Worm (Caenorhabditis elegans): ENCODE measurements around the gene srlf-12.

The srlf-12 gene

ce11 chrIV:10909206-10909605 is 17.3 kb upstream of the srlf-12 start, which contains the start of gene ZK596.2:
Gene ZK596.2 (minus strand): TSS chrIV:10909306.
- no peak for TF ChIP-seq dao-5 (tag; optimal IDR thresholded peaks at IDR 0.05)
- TF ChIP-seq him-1 (tag; optimal IDR thresholded peaks at IDR 0.05): no peak
- TF ChIP-seq W03F9.2 (tag; optimal IDR thresholded peaks at IDR 0.05): no peak

ce11 chrIV:10904282-10904681 is 12.4 kb upstream of the srlf-12 start, which contains the start of gene ZK596.3:
Gene ZK596.3 (minus strand): TSS chrIV:10904382.
- TF ChIP-seq dao-5 (tag; optimal IDR thresholded peaks at IDR 0.05) (no peak), W03F9.2 (tag; optimal IDR thresholded peaks at IDR 0.05) (no peak), him-1 (tag; optimal IDR thresholded peaks at IDR 0.05) (no peak)

ce11 chrIV:10902476-10902875 is 10.6 kb upstream of the srlf-12 start:
- TF ChIP-seq W03F9.2 (tag; optimal IDR thresholded peaks at IDR 0.05): no peak
- no peak for TF ChIP-seq him-1 (tag; optimal IDR thresholded peaks at IDR 0.05)
- no peak for TF ChIP-seq dao-5 (tag; optimal IDR thresholded peaks at IDR 0.05)

- TF ChIP-seq W03F9.2 (tag; optimal IDR thresholded peaks at IDR 0.05): no peak
- no peak for TF ChIP-seq dao-5 (tag; optimal IDR thresholded peaks at IDR 0.05)
- no peak for TF ChIP-seq him-1 (tag; optimal IDR thresholded peaks at IDR 0.05)
Measured at ce11 chrIV:10900083-10900482, 8.2 kb upstream of the srlf-12 start, which contains the start of gene srlf-30. Gene srlf-30 (plus strand): TSS chrIV:10900383.

DNA sequence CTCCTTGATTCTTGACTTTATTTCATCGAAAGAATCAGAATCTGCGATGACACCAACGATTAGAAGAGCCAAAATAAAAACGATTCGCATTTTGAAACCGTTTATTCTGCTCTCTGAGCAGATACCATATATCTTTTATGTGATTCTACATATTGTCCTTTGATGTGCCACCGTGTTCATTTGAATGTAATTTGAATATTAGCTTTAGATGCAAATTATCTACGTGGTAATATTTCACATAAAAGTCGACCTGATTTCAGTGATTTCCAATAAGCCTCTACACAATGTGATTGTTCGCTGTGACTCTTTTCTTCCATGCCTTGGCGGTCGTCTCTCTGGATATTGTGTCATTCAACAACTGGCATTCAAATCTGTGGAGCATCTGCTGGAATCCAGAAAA is 7.2 kb upstream of the srlf-12 start, which contains the start of the genes F13E9.9 and F13E9.19:
Gene F13E9.9 (minus strand): TSS at position 101 of the 400 bp plus-strand sequence.
Gene F13E9.19 (plus strand): TSS at position 316 of the 400 bp plus-strand sequence.
- TF ChIP-seq W03F9.2 (tag; optimal IDR thresholded peaks at IDR 0.05) (no peak), dao-5 (tag; optimal IDR thresholded peaks at IDR 0.05) (no peak), him-1 (tag; optimal IDR thresholded peaks at IDR 0.05) (no peak)

ce11 chrIV:10898160-10898559 is 6.3 kb upstream of the srlf-12 start:
- no peak for TF ChIP-seq him-1 (tag; optimal IDR thresholded peaks at IDR 0.05)
- no peak for TF ChIP-seq W03F9.2 (tag; optimal IDR thresholded peaks at IDR 0.05)
- TF ChIP-seq dao-5 (tag; optimal IDR thresholded peaks at IDR 0.05): no peak

ce11 chrIV:10896512-10896911 is 4.6 kb upstream of the srlf-12 start, which contains the start of gene srlf-13:
Gene srlf-13 (minus strand): TSS chrIV:10896612.
- TF ChIP-seq dao-5 (tag; optimal IDR thresholded peaks at IDR 0.05): no peak

DNA sequence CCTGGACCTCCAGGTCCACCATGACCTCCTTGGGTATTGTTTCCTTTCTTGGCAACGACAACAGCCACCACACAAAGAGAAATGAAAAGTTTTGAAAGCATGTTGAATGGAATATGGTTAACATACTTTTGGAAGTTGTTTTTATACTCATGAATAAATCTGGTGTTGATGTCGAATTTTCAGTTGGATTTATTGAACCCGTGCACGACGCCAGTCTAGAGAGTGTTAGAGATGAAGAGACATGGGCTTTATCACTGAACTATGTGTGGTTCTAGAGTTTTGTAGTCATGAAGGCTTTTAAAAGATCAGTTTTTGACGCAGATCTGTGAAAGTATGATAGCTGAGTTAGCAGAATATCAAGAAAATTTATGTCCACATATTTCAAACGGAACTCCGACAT is 2.4 kb upstream of the srlf-12 start, which contains the start of gene srlf-14:
Gene srlf-14 (minus strand): TSS at position 101 of the 400 bp plus-strand sequence.
- TF ChIP-seq dao-5 (tag; optimal IDR thresholded peaks at IDR 0.05): no peak
- no peak for TF ChIP-seq W03F9.2 (tag; optimal IDR thresholded peaks at IDR 0.05)
- TF ChIP-seq him-1 (tag; optimal IDR thresholded peaks at IDR 0.05): no peak

DNA sequence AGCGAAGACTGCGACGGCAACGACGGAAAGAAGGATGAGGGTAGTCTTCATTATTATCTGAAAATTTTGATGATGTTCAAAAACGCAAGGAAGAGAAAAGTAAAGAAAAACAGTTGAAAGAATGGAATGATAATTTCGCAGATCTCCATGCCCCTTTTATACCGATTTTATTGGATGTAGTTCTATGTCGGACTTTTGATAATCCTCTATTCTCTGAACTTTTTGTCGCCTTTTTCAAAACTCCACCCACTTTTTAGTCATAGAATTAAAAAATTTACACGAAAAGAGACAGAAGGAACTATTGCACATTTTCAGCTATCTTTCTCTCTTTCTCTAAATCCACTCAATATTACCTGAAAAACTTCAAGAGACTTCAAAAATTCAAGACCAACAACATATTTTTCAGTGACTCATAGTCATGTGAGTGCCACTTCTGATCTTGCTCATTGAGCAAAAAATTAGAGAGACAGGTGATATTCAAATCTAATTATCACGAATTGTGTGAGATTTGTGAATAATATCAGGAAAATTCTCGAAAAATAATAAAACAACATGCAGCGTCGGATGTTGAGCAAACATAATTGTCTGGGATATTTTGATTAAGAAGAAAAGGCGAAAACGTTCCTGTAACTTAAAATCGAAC is 2.0 kb downstream of the srlf-12 start, which contains the start of gene F13E9.15:
Gene F13E9.15 (minus strand): TSS at position 51 of the 643 bp plus-strand sequence.
- TF ChIP-seq W03F9.2 (tag; optimal IDR thresholded peaks at IDR 0.05) (no peak), dao-5 (tag; optimal IDR thresholded peaks at IDR 0.05) (no peak), him-1 (tag; optimal IDR thresholded peaks at IDR 0.05) (no peak)

- TF ChIP-seq him-1 (tag; optimal IDR thresholded peaks at IDR 0.05): no peak
- TF ChIP-seq dao-5 (tag; optimal IDR thresholded peaks at IDR 0.05): no peak
- no peak for TF ChIP-seq W03F9.2 (tag; optimal IDR thresholded peaks at IDR 0.05)
Measured at ce11 chrIV:10887285-10887684, 4.6 kb downstream of the srlf-12 start, which contains the start of gene F13E9.16. Gene F13E9.16 (minus strand): TSS chrIV:10887385.

DNA sequence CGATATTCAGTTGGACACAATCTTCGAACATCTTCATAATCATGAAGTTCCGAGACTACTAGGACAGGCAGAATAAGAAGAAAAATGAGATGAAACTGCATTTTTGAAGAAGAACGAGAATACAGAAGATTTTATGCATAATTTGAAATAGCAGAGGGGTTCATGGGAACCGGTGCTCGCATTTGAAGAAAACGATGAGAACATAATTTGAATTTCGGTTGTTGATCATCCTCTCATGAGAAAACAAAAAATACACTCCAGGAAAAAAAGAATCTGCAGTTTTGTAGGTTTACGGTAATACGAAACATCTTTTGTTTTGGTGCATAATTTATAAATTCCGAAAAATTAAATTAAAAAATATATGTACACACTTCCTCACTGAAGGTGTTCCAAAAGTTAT is 6.0 kb downstream of the srlf-12 start, which contains the start of gene srlf-11:
Gene srlf-11 (minus strand): TSS at position 101 of the 400 bp plus-strand sequence.
- TF ChIP-seq dao-5 (tag; optimal IDR thresholded peaks at IDR 0.05) (no peak), W03F9.2 (tag; optimal IDR thresholded peaks at IDR 0.05) (no peak), him-1 (tag; optimal IDR thresholded peaks at IDR 0.05) (no peak)

DNA sequence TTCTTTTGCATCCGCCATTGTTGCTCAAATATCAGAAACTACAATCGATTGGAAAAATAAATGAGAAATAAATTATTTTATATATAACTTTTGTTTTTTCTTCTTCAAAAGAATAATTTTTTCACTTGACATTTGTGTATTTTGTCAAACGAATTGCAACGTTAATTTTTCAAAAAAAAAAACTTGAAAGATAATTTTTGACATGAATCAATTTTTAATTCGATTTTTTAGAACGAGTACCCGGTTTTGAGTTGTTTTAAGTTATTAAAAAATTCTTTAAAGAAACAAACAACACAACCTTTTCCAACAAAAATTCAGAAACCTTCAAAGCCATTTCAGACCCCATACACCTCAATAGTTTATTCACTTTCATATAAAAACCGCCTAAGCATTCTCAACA is 7.6 kb downstream of the srlf-12 start, which contains the start of gene F13E9.5:
Gene F13E9.5 (minus strand): TSS at position 101 of the 400 bp plus-strand sequence.
- TF ChIP-seq W03F9.2 (tag; optimal IDR thresholded peaks at IDR 0.05): no peak

DNA sequence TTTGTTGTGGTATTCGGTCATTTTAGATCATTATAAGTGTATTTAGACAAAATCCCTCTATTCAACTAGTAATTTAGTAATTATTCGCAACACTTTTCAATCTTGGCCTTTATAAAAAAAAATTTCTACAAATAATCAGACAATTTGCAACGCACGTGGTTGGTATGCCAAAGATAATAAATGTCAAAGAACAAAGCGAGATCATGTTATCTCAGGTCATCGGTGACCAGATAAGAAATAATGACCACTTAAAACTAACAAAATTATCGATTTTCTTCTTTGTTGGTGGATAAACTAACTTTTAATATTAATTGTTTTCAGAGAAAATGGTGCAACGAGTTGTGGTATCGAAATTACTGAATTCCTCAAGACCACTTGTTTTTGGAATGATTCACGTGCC is 10.7 kb downstream of the srlf-12 start, which contains the start of gene F13E9.13:
Gene F13E9.13 (plus strand): TSS at position 317 of the 400 bp plus-strand sequence.
- no peak for TF ChIP-seq him-1 (tag; optimal IDR thresholded peaks at IDR 0.05)
- no peak for TF ChIP-seq dao-5 (tag; optimal IDR thresholded peaks at IDR 0.05)
- no peak for TF ChIP-seq W03F9.2 (tag; optimal IDR thresholded peaks at IDR 0.05)

- TF ChIP-seq W03F9.2 (tag; optimal IDR thresholded peaks at IDR 0.05) (no peak), dao-5 (tag; optimal IDR thresholded peaks at IDR 0.05) (no peak), him-1 (tag; optimal IDR thresholded peaks at IDR 0.05) (no peak)
Measured at ce11 chrIV:10880264-10880663, 11.6 kb downstream of the srlf-12 start, which contains the start of gene fipr-15. Gene fipr-15 (plus strand): TSS chrIV:10880564.

Measured in whole organism, L4/young adult.